Worm (Caenorhabditis elegans) whole organism, L1 larva: ENCODE data around the gene col-87.

ENCODE experiments used
- C34B4.2 ChIP-seq: sonication (generic microtip); optimal IDR thresholded peaks from 2 replicates; lab custom pipeline; 2017; ENCODE audit warnings: mild to moderate bottlenecking, missing genetic modification characterization, missing compliant biosample characterization
- Y116A8C.19 ChIP-seq: sonication (generic microtip); optimal IDR thresholded peaks from 2 replicates; lab custom pipeline; 2016; ENCODE audit warnings: missing compliant biosample characterization, missing genetic modification characterization, borderline replicate concordance
- aha-1 ChIP-seq: fragments of 150-350 bp; optimal IDR thresholded peaks from 2 replicates; lab custom pipeline; 2014; ENCODE audit warnings: missing biosample characterization, missing genetic modification characterization
- aly-2 ChIP-seq: fragments of 150-350 bp; optimal IDR thresholded peaks from 2 replicates; lab custom pipeline; 2014; ENCODE audit warnings: missing biosample characterization, missing genetic modification characterization
- blmp-1 ChIP-seq: fragments of 150-350 bp; optimal IDR thresholded peaks from 2 replicates; lab custom pipeline; 2014; ENCODE audit warnings: missing biosample characterization, missing genetic modification characterization
- ceh-8 ChIP-seq: fragments of 200-800 bp; sonication (Bioruptor generic); optimal IDR thresholded peaks from 2 replicates; lab custom pipeline; 2018; ENCODE audit warnings: mild to moderate bottlenecking, missing genetic modification characterization, moderate library complexity, missing compliant biosample characterization
- ceh-90 ChIP-seq: sonication (generic microtip); optimal IDR thresholded peaks from 2 replicates; lab custom pipeline; 2016; ENCODE audit warnings: missing genetic modification characterization, missing compliant biosample characterization
- ces-1 ChIP-seq: fragments of 150-350 bp; optimal IDR thresholded peaks from 2 replicates; lab custom pipeline; 2014; ENCODE audit warnings: missing biosample characterization, missing genetic modification reagents, missing genetic modification characterization
- efl-1 ChIP-seq, 4 experiments: fragments of 150-350 bp; optimal IDR thresholded peaks in 3 of 4; peaks in 1 of 4; 1 replicate in 1 of 4; 2 replicates in 3 of 4; lab custom pipeline; 2014; ENCODE audit warnings: missing biosample characterization in 2 of 4, missing genetic modification characterization in 2 of 4, missing genetic modification reagents in 2 of 4
- elt-2 ChIP-seq: sonication (generic microtip); optimal IDR thresholded peaks from 2 replicates; lab custom pipeline; 2016; ENCODE audit warnings: missing genetic modification characterization, mild to moderate bottlenecking, inconsistent platforms, missing compliant biosample characterization, missing genetic modification reagents
- fkh-10 ChIP-seq: sonication (generic microtip); optimal IDR thresholded peaks from 2 replicates; lab custom pipeline; 2017; ENCODE audit warnings: missing biosample characterization, missing genetic modification reagents, missing genetic modification characterization
- fkh-4 ChIP-seq: sonication (generic microtip); optimal IDR thresholded peaks from 2 replicates; lab custom pipeline; 2016; ENCODE audit warnings: missing compliant biosample characterization, missing genetic modification characterization, borderline replicate concordance
- fkh-8 ChIP-seq: sonication (generic microtip); optimal IDR thresholded peaks from 2 replicates; lab custom pipeline; 2016; ENCODE audit warnings: mild to moderate bottlenecking, missing genetic modification characterization, missing compliant biosample characterization
- fos-1 ChIP-seq: fragments of 150-350 bp; optimal IDR thresholded peaks from 2 replicates; lab custom pipeline; 2014; ENCODE audit warnings: missing biosample characterization, missing genetic modification characterization
- grh-1 ChIP-seq: fragments of 200-800 bp; sonication (Bioruptor generic); IDR thresholded peaks from 2 replicates; pipeline ENCODE4 v1.3.6; 2022; ENCODE audit warnings: missing genetic modification reagents, missing genetic modification characterization, missing compliant biosample characterization
- hlh-4 ChIP-seq: sonication (generic microtip); optimal IDR thresholded peaks from 2 replicates; lab custom pipeline; 2016; ENCODE audit warnings: mild to moderate bottlenecking, missing genetic modification characterization, missing compliant biosample characterization
- irx-1 ChIP-seq: sonication (generic microtip); optimal IDR thresholded peaks from 2 replicates; lab custom pipeline; 2016; ENCODE audit warnings: missing genetic modification characterization, missing compliant biosample characterization
- isw-1 ChIP-seq: fragments of 200-800 bp; sonication (Bioruptor generic); IDR thresholded peaks from 2 replicates; pipeline ENCODE4 v1.3.6; 2022; ENCODE audit warnings: missing genetic modification characterization, missing compliant biosample characterization
- jun-1 ChIP-seq: fragments of 150-350 bp; optimal IDR thresholded peaks from 2 replicates; lab custom pipeline; 2014; ENCODE audit warnings: missing biosample characterization, missing genetic modification reagents, missing genetic modification characterization
- lin-13 ChIP-seq: fragments of 150-350 bp; optimal IDR thresholded peaks from 2 replicates; lab custom pipeline; 2014; ENCODE audit warnings: missing biosample characterization, missing genetic modification reagents, missing genetic modification characterization
- lin-14 ChIP-seq: fragments of 200-800 bp; sonication (Bioruptor generic); optimal IDR thresholded peaks from 2 replicates; lab custom pipeline; 2018; ENCODE audit warnings: mild to moderate bottlenecking, missing genetic modification characterization, moderate library complexity, missing compliant biosample characterization
- lin-35 ChIP-seq, 2 experiments: fragments of 150-350 bp; optimal IDR thresholded peaks; 2 replicates each; lab custom pipeline; 2014; ENCODE audit warnings: missing biosample characterization in 2 of 2, missing genetic modification characterization in 2 of 2, missing genetic modification reagents in 2 of 2
- lin-39 ChIP-seq: fragments of 150-350 bp; optimal IDR thresholded peaks from 2 replicates; lab custom pipeline; 2014; ENCODE audit warnings: missing biosample characterization, missing genetic modification reagents, missing genetic modification characterization
- mdl-1 ChIP-seq, 2 experiments: fragments of 150-350 bp; optimal IDR thresholded peaks; 2 replicates each; lab custom pipeline; 2014 to 2017; ENCODE audit warnings: missing biosample characterization in 2 of 2, missing genetic modification characterization in 2 of 2, inconsistent platforms in 1 of 2
- mef-2 ChIP-seq: fragments of 150-350 bp; optimal IDR thresholded peaks from 2 replicates; lab custom pipeline; 2014; ENCODE audit warnings: missing biosample characterization, missing genetic modification characterization
- mep-1 ChIP-seq: fragments of 150-350 bp; optimal IDR thresholded peaks from 2 replicates; lab custom pipeline; 2014; ENCODE audit warnings: missing biosample characterization, missing genetic modification characterization
- nhr-12 ChIP-seq: sonication (generic microtip); optimal IDR thresholded peaks from 2 replicates; lab custom pipeline; 2017; ENCODE audit warnings: missing biosample characterization, missing genetic modification characterization
- nhr-20 ChIP-seq: sonication (generic microtip); optimal IDR thresholded peaks from 2 replicates; lab custom pipeline; 2016; ENCODE audit warnings: mild to moderate bottlenecking, missing genetic modification characterization, missing compliant biosample characterization
- nhr-237 ChIP-seq: fragments of 150-350 bp; optimal IDR thresholded peaks from 2 replicates; lab custom pipeline; 2014; ENCODE audit warnings: missing biosample characterization, missing genetic modification characterization
- nhr-28 ChIP-seq: fragments of 150-350 bp; optimal IDR thresholded peaks from 2 replicates; lab custom pipeline; 2014; ENCODE audit warnings: missing biosample characterization, missing genetic modification characterization
- nhr-71 ChIP-seq: sonication (generic microtip); optimal IDR thresholded peaks from 2 replicates; lab custom pipeline; 2016; ENCODE audit warnings: mild to moderate bottlenecking, missing genetic modification characterization, moderate library complexity, missing compliant biosample characterization
- nhr-90 ChIP-seq: sonication (generic microtip); optimal IDR thresholded peaks from 2 replicates; lab custom pipeline; 2016; ENCODE audit warnings: mild to moderate bottlenecking, missing genetic modification characterization, missing compliant biosample characterization; ENCODE audit not compliant: poor library complexity
- rnt-1 ChIP-seq: sonication (generic microtip); optimal IDR thresholded peaks from 2 replicates; lab custom pipeline; 2016; ENCODE audit warnings: mild to moderate bottlenecking, missing genetic modification characterization, moderate library complexity, missing compliant biosample characterization
- skn-1 ChIP-seq: fragments of 150-350 bp; optimal IDR thresholded peaks from 2 replicates; lab custom pipeline; 2014; ENCODE audit warnings: missing biosample characterization, missing genetic modification characterization
- snpc-4 ChIP-seq: fragments of 150-350 bp; optimal IDR thresholded peaks from 2 replicates; lab custom pipeline; 2014; ENCODE audit warnings: missing biosample characterization, missing genetic modification characterization
- snu-23 ChIP-seq: sonication (generic microtip); optimal IDR thresholded peaks from 2 replicates; lab custom pipeline; 2016; ENCODE audit warnings: missing genetic modification characterization, missing compliant biosample characterization
- sox-4 ChIP-seq: sonication (generic microtip); optimal IDR thresholded peaks from 2 replicates; lab custom pipeline; 2016; ENCODE audit warnings: missing genetic modification characterization, missing compliant biosample characterization
- sptf-1 ChIP-seq: fragments of 150-350 bp; optimal IDR thresholded peaks from 2 replicates; lab custom pipeline; 2014; ENCODE audit warnings: missing biosample characterization, missing genetic modification characterization
- sup-37 ChIP-seq: fragments of 200-800 bp; sonication (Bioruptor generic); optimal IDR thresholded peaks from 2 replicates; lab custom pipeline; 2018; ENCODE audit warnings: mild to moderate bottlenecking, missing genetic modification characterization, missing compliant biosample characterization
- swsn-7 ChIP-seq: sonication (generic microtip); optimal IDR thresholded peaks from 2 replicates; lab custom pipeline; 2016; ENCODE audit warnings: missing genetic modification characterization, missing compliant biosample characterization
- tbx-2 ChIP-seq: sonication (generic microtip); optimal IDR thresholded peaks from 2 replicates; lab custom pipeline; 2016; ENCODE audit warnings: missing genetic modification characterization, missing compliant biosample characterization
- unc-130 ChIP-seq: fragments of 150-350 bp; optimal IDR thresholded peaks from 2 replicates; lab custom pipeline; 2017; ENCODE audit warnings: missing biosample characterization, missing genetic modification characterization, inconsistent platforms
- unc-62 ChIP-seq: fragments of 150-350 bp; optimal IDR thresholded peaks from 2 replicates; lab custom pipeline; 2014; ENCODE audit warnings: missing biosample characterization, missing genetic modification reagents, missing genetic modification characterization
- unc-86 ChIP-seq: sonication (generic microtip); optimal IDR thresholded peaks from 2 replicates; lab custom pipeline; 2016; ENCODE audit warnings: missing genetic modification characterization, missing compliant biosample characterization
- vab-15 ChIP-seq: sonication (generic microtip); optimal IDR thresholded peaks from 2 replicates; lab custom pipeline; 2017; ENCODE audit warnings: missing genotype, mild to moderate bottlenecking, missing genetic modification characterization, missing compliant biosample characterization
- zag-1 ChIP-seq: fragments of 150-350 bp; optimal IDR thresholded peaks from 2 replicates; lab custom pipeline; 2014; ENCODE audit warnings: missing biosample characterization, missing genetic modification characterization
- zip-4 ChIP-seq: fragments of 200-800 bp; sonication (Bioruptor generic); optimal IDR thresholded peaks from 2 replicates; lab custom pipeline; 2018; ENCODE audit warnings: mild to moderate bottlenecking, missing genetic modification characterization, moderate library complexity, missing compliant biosample characterization
- ztf-11 ChIP-seq, 2 experiments: sonication (generic microtip); optimal IDR thresholded peaks; 2 replicates each; lab custom pipeline; 2016 to 2017; ENCODE audit warnings: missing genetic modification characterization in 2 of 2, missing biosample characterization in 1 of 2, missing compliant biosample characterization in 1 of 2
- ztf-4 ChIP-seq: fragments of 150-350 bp; optimal IDR thresholded peaks from 2 replicates; lab custom pipeline; 2014; ENCODE audit warnings: missing biosample characterization, missing genetic modification characterization

col-87 gene

ce11 chrII:14044199-14044598, 50.3 kb downstream of the col-87 start (continued):
- peak; percentile 70 for TF ChIP-seq mef-2 (tag; lab: Kevin White, UChicago)
- TF ChIP-seq zip-4 (GFP tag; lab: Kevin White, UChicago): no peak
- TF ChIP-seq sup-37 (GFP tag; lab: Kevin White, UChicago): no peak
- TF ChIP-seq nhr-28: no peak
- TF ChIP-seq rnt-1 (tag; lab: Kevin White, UChicago): peak; percentile 69
- TF ChIP-seq nhr-12: no peak
- peak; percentile 95 for TF ChIP-seq lin-14 (GFP tag; lab: Kevin White, UChicago)
- peak; percentile 65 for TF ChIP-seq skn-1 (tag; lab: Kevin White, UChicago)
- no peak for TF ChIP-seq vab-15
- peak; percentile 61 for TF ChIP-seq irx-1 (tag; lab: Kevin White, UChicago)
- TF ChIP-seq fos-1: peak; percentile 54
- no peak for TF ChIP-seq aly-2 (tag; lab: Kevin White, UChicago)
- TF ChIP-seq nhr-237 (tag; lab: Kevin White, UChicago): no peak
- peak; percentile 75 for TF ChIP-seq ces-1 (GFP tag; lab: Kevin White, UChicago)
- TF ChIP-seq fkh-10 (GFP tag; lab: Kevin White, UChicago): peak; percentile 90
- no peak for TF ChIP-seq ceh-8 (GFP tag; lab: Kevin White, UChicago)
- no peak for TF ChIP-seq zag-1
- TF ChIP-seq nhr-20 (tag; lab: Kevin White, UChicago): peak; percentile 89
- peak; percentile 52 for TF ChIP-seq nhr-90
- TF ChIP-seq ztf-11 (tag; optimal IDR thresholded peaks at IDR 0.05; lab: Kevin White, UChicago): no peak
- TF ChIP-seq ztf-4: peak; percentile 88
- peak; percentile 85 for TF ChIP-seq unc-86 (tag; lab: Kevin White, UChicago)
- peak; percentile 62 for TF ChIP-seq sox-4 (tag; lab: Kevin White, UChicago)
- TF ChIP-seq tbx-2 (tag; lab: Kevin White, UChicago): peak; percentile 80
- peak; percentile 36 to 62 for TF ChIP-seq lin-35 (GFP tag; optimal IDR thresholded peaks at IDR 0.05; lab: Kevin White, UChicago)
- no peak for TF ChIP-seq hlh-4 (tag; lab: Kevin White, UChicago)
- TF ChIP-seq aha-1: no peak
- no peak for TF ChIP-seq C34B4.2 (tag; lab: Kevin White, UChicago)
- no peak for TF ChIP-seq lin-39 (tag; lab: Kevin White, UChicago)
- TF ChIP-seq fkh-8 (tag; lab: Kevin White, UChicago): peak; percentile 90
- 0 out of 2 replicates have a peak, but pooled peaks have one; percentile 18 for TF ChIP-seq isw-1 (GFP tag; lab: Robert Waterston, UW)
- TF ChIP-seq snu-23 (GFP tag; lab: Kevin White, UChicago): peak; percentile 70
- TF ChIP-seq unc-130: peak; percentile 68
- peak; percentile 58 to 83 for TF ChIP-seq mdl-1 (tag; optimal IDR thresholded peaks at IDR 0.05; lab: Kevin White, UChicago)
- peak; percentile 36 for TF ChIP-seq snpc-4
- TF ChIP-seq swsn-7 (tag; lab: Kevin White, UChicago): peak; percentile 78
- no peak for TF ChIP-seq blmp-1 (tag; lab: Kevin White, UChicago)
- peak; percentile 71 for TF ChIP-seq elt-2 (tag; lab: Kevin White, UChicago)
- TF ChIP-seq Y116A8C.19: no peak
- TF ChIP-seq mep-1 (tag; lab: Kevin White, UChicago): peak; percentile 68
- no peak for TF ChIP-seq unc-62 (GFP tag; lab: Kevin White, UChicago)
- TF ChIP-seq nhr-71 (tag; lab: Kevin White, UChicago): peak; percentile 96
- no peak for TF ChIP-seq grh-1 (GFP tag; lab: Robert Waterston, UW)
- no peak for TF ChIP-seq fkh-4
- TF ChIP-seq efl-1 (optimal IDR thresholded peaks at IDR 0.05; lab: Kevin White, UChicago): peak; percentile 51
- TF ChIP-seq efl-1 (GFP tag; optimal IDR thresholded peaks at IDR 0.05 in 1 of 2; lab: Kevin White, UChicago): peak; percentile 30 to 82
- peak; percentile 12 for TF ChIP-seq lin-13
- TF ChIP-seq sptf-1 (tag; lab: Kevin White, UChicago): no peak
- no peak for TF ChIP-seq ceh-90
- TF ChIP-seq jun-1 (tag; lab: Kevin White, UChicago): peak; percentile 70
